Fruit fly (Drosophila melanogaster): ENCODE measurements around the gene mld.

DNA sequence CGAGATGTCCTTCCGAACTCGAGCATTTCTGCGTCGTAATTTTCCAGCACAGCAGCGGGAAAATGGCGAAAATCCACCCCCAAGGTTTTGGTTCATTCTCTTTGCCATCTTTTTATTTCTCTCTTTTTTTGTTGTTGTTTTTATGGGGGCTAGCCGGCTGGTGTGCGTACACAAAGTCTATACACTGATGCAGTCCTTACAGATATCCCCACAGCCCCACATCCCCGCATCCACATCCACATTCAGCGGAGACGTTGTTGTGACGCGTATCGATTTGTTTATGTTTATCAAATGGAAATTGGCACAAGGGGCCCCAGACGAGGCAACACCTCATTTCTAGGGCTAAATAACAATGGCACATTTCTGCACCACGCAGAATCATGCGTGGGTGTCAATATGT lies 10.3 kb upstream of the mld start:
- no peak for TF ChIP-seq psq (optimal IDR thresholded peaks at IDR 0.05)
- no peak for TF ChIP-seq EcR (GFP tag; optimal IDR thresholded peaks at IDR 0.05)
- TF ChIP-seq usp (GFP tag; optimal IDR thresholded peaks at IDR 0.05) = no peak

All from whole organism.